Fruit fly (Drosophila melanogaster): ENCODE measurements around the gene CG15196.

The CG15196 gene

DNA sequence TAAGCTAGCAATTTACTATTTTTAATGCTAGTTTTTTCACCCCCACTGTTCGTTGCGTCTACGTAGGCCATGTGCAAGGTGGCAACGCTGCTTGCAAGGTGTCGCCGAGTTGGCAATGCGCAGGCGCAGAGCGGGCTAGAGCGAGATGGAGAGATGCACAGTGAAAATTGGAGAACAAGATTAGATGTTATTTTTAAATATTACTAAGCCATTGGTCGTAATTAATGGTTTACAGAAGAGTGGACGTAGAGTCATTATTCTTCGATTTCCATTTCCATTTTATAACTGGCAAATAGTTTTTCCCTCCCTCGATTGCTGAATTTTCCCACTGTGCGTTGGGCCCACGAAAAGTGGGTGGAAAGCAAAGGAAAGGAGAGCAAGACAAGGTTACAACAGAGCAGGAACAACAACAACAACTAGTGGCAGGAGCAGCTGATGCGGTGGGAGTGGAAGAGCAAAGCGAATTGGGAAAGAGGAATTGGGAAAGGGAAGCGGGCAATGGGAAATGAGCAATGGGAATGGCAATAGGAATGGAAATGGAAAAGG, 43.2 kb downstream of the CG15196 start (continued):
- TF ChIP-seq sage (GFP tag; optimal IDR thresholded peaks at IDR 0.05): no peak
- no peak for TF ChIP-seq CrebA (GFP tag; optimal IDR thresholded peaks at IDR 0.05; ENCODE audit: borderline replicate concordance)
- TF ChIP-seq Mio (GFP tag; optimal IDR thresholded peaks at IDR 0.05): no peak
- TF ChIP-seq dsf (GFP tag; optimal IDR thresholded peaks at IDR 0.05; ENCODE audit: borderline replicate concordance): no peak
- no peak for TF ChIP-seq usp (GFP tag; optimal IDR thresholded peaks at IDR 0.05)
- no peak for TF ChIP-seq Hr78 (GFP tag; optimal IDR thresholded peaks at IDR 0.05)
- TF ChIP-seq jim (GFP tag; optimal IDR thresholded peaks at IDR 0.05): no peak
- peak; percentile 52 for TF ChIP-seq HLH106 (tag; optimal IDR thresholded peaks at IDR 0.05)
- TF ChIP-seq lola (GFP tag; optimal IDR thresholded peaks at IDR 0.05): no peak

DNA sequence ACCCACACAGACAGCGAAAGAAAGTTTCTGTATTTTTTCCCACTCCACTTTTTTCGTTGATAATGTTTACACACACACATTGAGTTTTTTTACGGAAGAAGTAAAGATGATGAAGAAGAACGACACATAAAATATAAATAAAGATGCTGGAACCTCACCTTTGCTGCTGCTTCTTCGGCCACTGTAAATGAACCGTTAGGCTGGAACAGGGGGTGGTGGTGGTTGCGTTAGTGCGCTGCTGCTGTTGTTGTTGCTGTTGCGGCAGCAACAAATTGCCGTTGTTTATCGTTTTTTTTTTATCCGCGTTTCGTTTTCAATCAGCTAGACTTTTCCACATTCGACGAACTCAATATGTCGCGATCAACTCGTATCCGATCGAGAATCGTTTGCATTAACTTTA, 43.9 kb downstream of the CG15196 start:
- TF ChIP-seq N (GFP tag; optimal IDR thresholded peaks at IDR 0.05) (no peak), Hr78 (GFP tag; optimal IDR thresholded peaks at IDR 0.05) (no peak), psq (GFP tag; optimal IDR thresholded peaks at IDR 0.05) (no peak), ey (GFP tag; optimal IDR thresholded peaks at IDR 0.05) (no peak), brk (GFP tag; optimal IDR thresholded peaks at IDR 0.05) (no peak), Jra (GFP tag; optimal IDR thresholded peaks at IDR 0.05) (no peak), Myc (optimal IDR thresholded peaks at IDR 0.05) (no peak), HLH106 (tag; optimal IDR thresholded peaks at IDR 0.05) (no peak), fru (GFP tag; optimal IDR thresholded peaks at IDR 0.05) (no peak), OdsH (GFP tag; optimal IDR thresholded peaks at IDR 0.05) (no peak), CrebA (GFP tag; optimal IDR thresholded peaks at IDR 0.05; ENCODE audit: borderline replicate concordance) (no peak), Rel (GFP tag; optimal IDR thresholded peaks at IDR 0.05) (no peak), Rel (tag; optimal IDR thresholded peaks at IDR 0.05) (no peak), jim (GFP tag; optimal IDR thresholded peaks at IDR 0.05) (no peak)

DNA sequence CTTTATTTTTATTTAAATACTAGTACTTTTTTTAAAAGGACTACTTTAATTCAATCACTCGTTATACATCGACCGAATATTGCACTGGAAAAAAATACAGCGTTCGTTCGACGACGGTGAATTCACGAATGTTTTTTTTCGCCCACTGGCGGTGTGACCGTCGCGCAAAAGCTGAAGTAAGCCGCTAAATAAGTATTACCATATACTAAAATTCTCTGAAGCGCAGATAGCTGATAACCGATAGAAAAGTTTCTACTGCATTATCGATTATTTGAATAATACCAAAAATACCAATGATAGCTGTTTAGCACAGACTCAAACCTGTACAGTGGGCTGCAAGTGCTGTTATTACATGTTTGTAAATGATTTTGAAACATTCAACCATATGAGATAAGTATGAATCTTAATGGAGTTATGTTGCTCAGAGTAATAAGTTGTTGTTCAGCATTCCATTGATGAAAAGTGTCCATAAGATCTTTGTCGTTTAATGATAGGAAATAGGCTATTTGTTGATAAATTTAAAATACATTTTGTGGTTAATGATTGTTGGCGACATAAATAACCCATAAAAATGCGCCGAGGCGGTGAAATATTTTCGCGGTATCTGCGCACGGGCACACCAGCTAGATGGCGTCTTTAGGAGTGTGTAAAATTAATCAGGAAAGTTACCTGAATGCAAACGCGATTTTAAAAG, 44.6 kb downstream of the CG15196 start, which contains the start of the genes Evi5 and HP5:
Evi5 (minus strand) TSS at position 198 of the 694 bp plus-strand sequence.
HP5 (plus strand) TSS at position 598 of the 694 bp plus-strand sequence.
- no peak for TF ChIP-seq OdsH (GFP tag; optimal IDR thresholded peaks at IDR 0.05)
- peak; percentile 52 for TF ChIP-seq HLH106 (tag; optimal IDR thresholded peaks at IDR 0.05)
- no peak for TF ChIP-seq Myc (optimal IDR thresholded peaks at IDR 0.05)
- TF ChIP-seq Rel (GFP tag; optimal IDR thresholded peaks at IDR 0.05): no peak
- TF ChIP-seq Rel (tag; optimal IDR thresholded peaks at IDR 0.05): peak; percentile 59
- TF ChIP-seq usp (GFP tag; optimal IDR thresholded peaks at IDR 0.05): no peak
- TF ChIP-seq CG32264 (GFP tag; optimal IDR thresholded peaks at IDR 0.05): no peak
- no peak for TF ChIP-seq Abd-B (GFP tag; optimal IDR thresholded peaks at IDR 0.05)
- TF ChIP-seq pan (optimal IDR thresholded peaks at IDR 0.05): no peak
- TF ChIP-seq GATAd (GFP tag; optimal IDR thresholded peaks at IDR 0.05): no peak
- TF ChIP-seq psq (GFP tag; optimal IDR thresholded peaks at IDR 0.05): no peak
- no peak for TF ChIP-seq dsf (GFP tag; optimal IDR thresholded peaks at IDR 0.05; ENCODE audit: borderline replicate concordance)
- no peak for TF ChIP-seq N (GFP tag; optimal IDR thresholded peaks at IDR 0.05)
- no peak for TF ChIP-seq Dif (GFP tag; optimal IDR thresholded peaks at IDR 0.05; ENCODE audit: partially characterized antibody)
- peak; percentile 54 for TF ChIP-seq woc (GFP tag; optimal IDR thresholded peaks at IDR 0.05)
- TF ChIP-seq Hr78 (GFP tag; optimal IDR thresholded peaks at IDR 0.05): no peak
- TF ChIP-seq Dfd (GFP tag; optimal IDR thresholded peaks at IDR 0.05): no peak
- peak; percentile 31 for TF ChIP-seq Hnf4 (GFP tag; optimal IDR thresholded peaks at IDR 0.05)
- peak; percentile 20 for TF ChIP-seq ey (GFP tag; optimal IDR thresholded peaks at IDR 0.05)
- no peak for TF ChIP-seq Vsx2 (GFP tag; optimal IDR thresholded peaks at IDR 0.05; ENCODE audit: partially characterized antibody)
- TF ChIP-seq sage (GFP tag; optimal IDR thresholded peaks at IDR 0.05): no peak
- TF ChIP-seq lola (GFP tag; optimal IDR thresholded peaks at IDR 0.05): no peak
- TF ChIP-seq h (GFP tag; optimal IDR thresholded peaks at IDR 0.05): peak; percentile 35
- peak; percentile 13 for TF ChIP-seq tai (GFP tag; optimal IDR thresholded peaks at IDR 0.05)
- TF ChIP-seq fru (GFP tag; optimal IDR thresholded peaks at IDR 0.05): peak; percentile 58
- TF ChIP-seq Sp1 (GFP tag; optimal IDR thresholded peaks at IDR 0.05): peak; percentile 20
- TF ChIP-seq dl (GFP tag; optimal IDR thresholded peaks at IDR 0.05; ENCODE audit: insufficient read depth in 1 of 2, partially characterized antibody in 2 of 2): no peak
- no peak for TF ChIP-seq br (GFP tag; optimal IDR thresholded peaks at IDR 0.05)
- TF ChIP-seq Hr83 (GFP tag; optimal IDR thresholded peaks at IDR 0.05; ENCODE audit: poor library complexity, severe bottlenecking): peak; percentile 23
- no peak for TF ChIP-seq CrebA (GFP tag; optimal IDR thresholded peaks at IDR 0.05; ENCODE audit: borderline replicate concordance)
- no peak for TF ChIP-seq jim (GFP tag; optimal IDR thresholded peaks at IDR 0.05)
- TF ChIP-seq dmrt93B (GFP tag; optimal IDR thresholded peaks at IDR 0.05): peak; percentile 33
- peak in 1 of 2 experiments; percentile 58 for TF ChIP-seq foxo (GFP tag; optimal IDR thresholded peaks at IDR 0.05)
- no peak for TF ChIP-seq Mio (GFP tag; optimal IDR thresholded peaks at IDR 0.05)
- no peak for TF ChIP-seq CG9705 (GFP tag; optimal IDR thresholded peaks at IDR 0.05)
- TF ChIP-seq brk (GFP tag; optimal IDR thresholded peaks at IDR 0.05): peak; percentile 7
- peak; percentile 28 for TF ChIP-seq Jra (GFP tag; optimal IDR thresholded peaks at IDR 0.05)
- peak; percentile 25 for TF ChIP-seq sv (GFP tag; optimal IDR thresholded peaks at IDR 0.05)
- TF ChIP-seq rgr (GFP tag; optimal IDR thresholded peaks at IDR 0.05): peak; percentile 4

Measured in whole organism, wandering third instar larva.